Fruit fly (Drosophila melanogaster) whole organism, embryonic: ENCODE data around the gene Nup93-1.

ENCODE experiments used
- CG1024 ChIP-seq: fragments of 200-800 bp; sonication (Bioruptor generic); IDR thresholded peaks from 2 replicates; pipeline ENCODE4 v1.3.6; 2022; ENCODE audit warnings: missing biosample characterization, missing genetic modification characterization
- CG10267 ChIP-seq: fragments of 200-800 bp; sonication (Bioruptor generic); optimal IDR thresholded peaks from 2 replicates; lab custom pipeline; 2018; ENCODE audit warnings: missing biosample characterization, mild to moderate bottlenecking, missing genetic modification characterization, moderate library complexity
- CG11696 ChIP-seq: fragments of 200-800 bp; sonication (Bioruptor generic); IDR thresholded peaks from 2 replicates; pipeline ENCODE4 v1.3.6; 2022; ENCODE audit warnings: missing biosample characterization, missing genetic modification characterization
- CG12659 ChIP-seq: fragments of 200-800 bp; sonication (Bioruptor generic); optimal IDR thresholded peaks from 3 replicates; lab custom pipeline; 2017; ENCODE audit warnings: mild to moderate bottlenecking, missing biosample characterization, missing genetic modification reagents, missing genetic modification characterization
- CG14050 ChIP-seq: fragments of 200-800 bp; sonication (Bioruptor generic); IDR thresholded peaks from 3 replicates; pipeline ENCODE4 v1.3.6; 2022; ENCODE audit warnings: missing biosample characterization, missing genetic modification characterization
- CG2116 ChIP-seq: fragments of 200-800 bp; sonication (Bioruptor generic); optimal IDR thresholded peaks from 3 replicates; lab custom pipeline; 2018; ENCODE audit warnings: missing biosample characterization, mild to moderate bottlenecking, missing genetic modification characterization
- CG30403 ChIP-seq: fragments of 200-800 bp; sonication (Bioruptor generic); optimal IDR thresholded peaks from 3 replicates; lab custom pipeline; 2016; ENCODE audit warnings: missing biosample characterization, missing genetic modification characterization
- CG3065 ChIP-seq: fragments of 200-800 bp; sonication (Bioruptor generic); optimal IDR thresholded peaks from 2 replicates; lab custom pipeline; 2016; ENCODE audit warnings: missing biosample characterization, missing genetic modification characterization
- CG3407 ChIP-seq: fragments of 200-800 bp; sonication (Bioruptor generic); optimal IDR thresholded peaks from 2 replicates; lab custom pipeline; 2018; ENCODE audit warnings: missing biosample characterization, mild to moderate bottlenecking, missing genetic modification characterization
- CG6254 ChIP-seq: fragments of 200-800 bp; sonication (Bioruptor generic); optimal IDR thresholded peaks from 3 replicates; lab custom pipeline; 2017; ENCODE audit warnings: mild to moderate bottlenecking, missing biosample characterization, missing genetic modification reagents, missing genetic modification characterization
- CG6683 ChIP-seq: fragments of 200-800 bp; sonication (Bioruptor generic); optimal IDR thresholded peaks from 2 replicates; lab custom pipeline; 2017; ENCODE audit warnings: missing biosample characterization, mild to moderate bottlenecking, missing genetic modification characterization, missing genetic modification reagents
- CG7786 ChIP-seq: fragments of 200-800 bp; sonication (Bioruptor generic); optimal IDR thresholded peaks from 2 replicates; lab custom pipeline; 2016; ENCODE audit warnings: missing biosample characterization, missing genetic modification characterization
- CG9437 ChIP-seq: fragments of 200-800 bp; sonication (Bioruptor generic); optimal IDR thresholded peaks from 2 replicates; lab custom pipeline; 2018; ENCODE audit warnings: missing biosample characterization, mild to moderate bottlenecking, missing genetic modification characterization
- CG9727 ChIP-seq: fragments of 200-800 bp; sonication (Bioruptor generic); optimal IDR thresholded peaks from 3 replicates; lab custom pipeline; 2017; ENCODE audit warnings: missing biosample characterization, mild to moderate bottlenecking, missing genetic modification characterization
- Dek ChIP-seq: fragments of 200-800 bp; sonication (Bioruptor generic); optimal IDR thresholded peaks from 3 replicates; lab custom pipeline; 2019; ENCODE audit warnings: missing biosample characterization, mild to moderate bottlenecking, missing genetic modification characterization, moderate library complexity
- Drgx ChIP-seq: fragments of 200-800 bp; sonication (Bioruptor generic); IDR thresholded peaks from 2 replicates; pipeline ENCODE4 v1.3.6; 2022; ENCODE audit warnings: missing biosample characterization, missing genetic modification characterization
- GATAe ChIP-seq: fragments of 200-800 bp; sonication (Bioruptor generic); conservative IDR thresholded peaks from 2 replicates; pipeline ENCODE4 v1.3.6; 2022; ENCODE audit warnings: missing biosample characterization, missing genetic modification characterization
- H15 ChIP-seq: fragments of 200-800 bp; sonication (Bioruptor generic); IDR thresholded peaks from 3 replicates; pipeline ENCODE4 v1.3.6; 2022; ENCODE audit warnings: missing biosample characterization, missing genetic modification characterization
- Pdp1 ChIP-seq, 2 experiments: fragments of 200-800 bp; sonication (Bioruptor generic); optimal IDR thresholded peaks; 3 replicates each; lab custom pipeline; 2016; ENCODE audit warnings: missing biosample characterization in 2 of 2, missing genetic modification characterization in 2 of 2, mild to moderate bottlenecking in 1 of 2, moderate library complexity in 1 of 2
- Rx ChIP-seq: fragments of 200-800 bp; sonication (Bioruptor generic); IDR thresholded peaks from 2 replicates; pipeline ENCODE4 v1.3.6; 2022; ENCODE audit warnings: missing biosample characterization, missing genetic modification characterization
- Sry-δ ChIP-seq: fragments of 200-800 bp; sonication (Bioruptor generic); optimal IDR thresholded peaks from 2 replicates; lab custom pipeline; 2016; ENCODE audit warnings: missing biosample characterization, missing genetic modification characterization
- Ssrp ChIP-seq: fragments of 200-800 bp; sonication (Bioruptor generic); optimal IDR thresholded peaks from 2 replicates; lab custom pipeline; 2018; ENCODE audit warnings: missing biosample characterization, mild to moderate bottlenecking, missing genetic modification characterization, moderate library complexity
- Trl ChIP-seq, 3 experiments: fragments of >200 bp in 2 of 3; fragments of 200-800 bp in 1 of 3; sonication (Bioruptor generic) in 1 of 3; optimal IDR thresholded peaks; 2 replicates in 1 of 3; 3 replicates in 2 of 3; lab custom pipeline; 2016 to 2017; ENCODE audit warnings: missing biosample characterization in 1 of 3, missing genetic modification characterization in 1 of 3
- ac ChIP-seq: fragments of 200-800 bp; sonication (Bioruptor generic); optimal IDR thresholded peaks from 3 replicates; lab custom pipeline; 2017; ENCODE audit warnings: missing biosample characterization, mild to moderate bottlenecking, missing genetic modification characterization
- ap ChIP-seq: fragments of 200-800 bp; sonication (Bioruptor generic); IDR thresholded peaks from 2 replicates; pipeline ENCODE4 v1.3.6; 2022; ENCODE audit warnings: missing biosample characterization, missing genetic modification characterization
- ase ChIP-seq: fragments of 200-800 bp; sonication (Bioruptor generic); IDR thresholded peaks from 3 replicates; pipeline ENCODE4 v1.3.6; 2022; ENCODE audit warnings: missing biosample characterization, missing genetic modification characterization
- bigmax ChIP-seq: fragments of 200-800 bp; sonication (Bioruptor generic); optimal IDR thresholded peaks from 2 replicates; lab custom pipeline; 2018; ENCODE audit warnings: missing biosample characterization, mild to moderate bottlenecking, missing genetic modification characterization
- btn ChIP-seq: fragments of 200-800 bp; sonication (Bioruptor generic); optimal IDR thresholded peaks from 2 replicates; lab custom pipeline; 2016; ENCODE audit warnings: missing biosample characterization, missing genetic modification characterization
- chn ChIP-seq: fragments of 200-800 bp; sonication (Bioruptor generic); optimal IDR thresholded peaks from 2 replicates; lab custom pipeline; 2016; ENCODE audit warnings: missing biosample characterization, missing genetic modification characterization
- dmrt11E ChIP-seq: fragments of 200-800 bp; sonication (Bioruptor generic); optimal IDR thresholded peaks from 3 replicates; lab custom pipeline; 2018; ENCODE audit warnings: missing biosample characterization, mild to moderate bottlenecking, missing genetic modification characterization, moderate library complexity
- ewg ChIP-seq: fragments of 200-800 bp; sonication (Bioruptor generic); optimal IDR thresholded peaks from 3 replicates; lab custom pipeline; 2017; ENCODE audit warnings: mild to moderate bottlenecking, missing biosample characterization, missing genetic modification reagents, missing genetic modification characterization
- gce ChIP-seq: fragments of 200-800 bp; sonication (Bioruptor generic); IDR thresholded peaks from 3 replicates; pipeline ENCODE4 v1.3.6; 2022; ENCODE audit warnings: missing biosample characterization, missing genetic modification characterization
- gem ChIP-seq: fragments of 200-800 bp; sonication (Bioruptor generic); optimal IDR thresholded peaks from 2 replicates; lab custom pipeline; 2019; ENCODE audit warnings: missing biosample characterization, mild to moderate bottlenecking, missing genetic modification characterization, moderate library complexity
- gfzf ChIP-seq: fragments of 200-800 bp; sonication (Bioruptor generic); optimal IDR thresholded peaks from 2 replicates; lab custom pipeline; 2016; ENCODE audit warnings: missing biosample characterization, mild to moderate bottlenecking, missing genetic modification characterization, moderate library complexity
- nau ChIP-seq: fragments of 200-800 bp; sonication (Bioruptor generic); optimal IDR thresholded peaks from 3 replicates; lab custom pipeline; 2017; ENCODE audit warnings: missing biosample characterization, mild to moderate bottlenecking, missing genetic modification characterization, missing genetic modification reagents
- odd ChIP-seq: fragments of 200-800 bp; sonication (Bioruptor generic); optimal IDR thresholded peaks from 2 replicates; lab custom pipeline; 2017; ENCODE audit warnings: missing biosample characterization, mild to moderate bottlenecking, missing genetic modification characterization
- pita ChIP-seq: fragments of 200-800 bp; sonication (Bioruptor generic); optimal IDR thresholded peaks from 2 replicates; lab custom pipeline; 2017; ENCODE audit warnings: missing biosample characterization, mild to moderate bottlenecking, missing genetic modification characterization
- repo ChIP-seq: fragments of 200-800 bp; sonication (Bioruptor generic); optimal IDR thresholded peaks from 2 replicates; lab custom pipeline; 2016; ENCODE audit warnings: missing biosample characterization, missing genetic modification characterization
- run ChIP-seq: fragments of 200-800 bp; sonication (Bioruptor generic); optimal IDR thresholded peaks from 3 replicates; lab custom pipeline; 2018; ENCODE audit warnings: missing biosample characterization, mild to moderate bottlenecking, missing genetic modification characterization
- sens ChIP-seq: fragments of 200-800 bp; sonication (Bioruptor generic); peaks from one replicate; lab custom pipeline; 2016; ENCODE audit warnings: missing biosample characterization, missing genetic modification characterization
- sens-2 ChIP-seq: fragments of 200-800 bp; sonication (Bioruptor generic); IDR thresholded peaks from 2 replicates; pipeline ENCODE4 v1.3.6; 2022; ENCODE audit warnings: missing biosample characterization, missing genetic modification characterization
- ssp ChIP-seq: fragments of 200-800 bp; sonication (Bioruptor generic); IDR thresholded peaks from 2 replicates; pipeline ENCODE4 v1.3.6; 2022; ENCODE audit warnings: missing biosample characterization, missing genetic modification characterization
- tio ChIP-seq: fragments of 200-800 bp; sonication (Bioruptor generic); optimal IDR thresholded peaks from 2 replicates; lab custom pipeline; 2017; ENCODE audit warnings: missing biosample characterization, missing genetic modification characterization, inconsistent platforms
- tll ChIP-seq, 2 experiments: fragments of 200-800 bp in 1 of 2; fragments of >200 bp in 1 of 2; sonication (Bioruptor generic) in 1 of 2; optimal IDR thresholded peaks; 2 replicates each; lab custom pipeline; 2017 to 2019; ENCODE audit warnings: missing biosample characterization in 2 of 2, missing genetic modification characterization in 2 of 2, mild to moderate bottlenecking in 1 of 2, moderate library complexity in 1 of 2
- zf30C ChIP-seq: fragments of 200-800 bp; sonication (Bioruptor generic); optimal IDR thresholded peaks from 3 replicates; lab custom pipeline; 2018; ENCODE audit warnings: missing biosample characterization, mild to moderate bottlenecking, missing genetic modification characterization
- zfh1 ChIP-seq: fragments of 200-800 bp; sonication (Bioruptor generic); IDR thresholded peaks from 3 replicates; pipeline ENCODE4 v1.3.6; 2022; ENCODE audit warnings: missing biosample characterization, missing genetic modification characterization

Gene Nup93-1

dm6 chrX:13781739-13782502 lies 40.7 kb upstream of the Nup93-1 start, which contains the start of the genes CtsB and amrt (continued):
- TF ChIP-seq CG3065 (GFP tag; lab: Kevin White, UChicago) (no peak), CG10267 (tag; lab: Kevin White, UChicago) (peak; percentile 26), CG6254 (no peak), CG3407 (GFP tag; lab: Kevin White, UChicago) (no peak), ewg (GFP tag; lab: Kevin White, UChicago) (no peak), run (tag; lab: Kevin White, UChicago) (no peak), zfh1 (no peak), tll (GFP tag; optimal IDR thresholded peaks at IDR 0.05; lab: Kevin White, UChicago) (peak in 1 of 2 experiments; percentile 87), H15 (GFP tag; lab: Robert Waterston, UW) (no peak), CG2116 (GFP tag; lab: Kevin White, UChicago) (peak; percentile 49), sens-2 (GFP tag; lab: Robert Waterston, UW) (no peak), ac (GFP tag; lab: Kevin White, UChicago) (no peak), sens (GFP tag; lab: Kevin White, UChicago) (peak; percentile 92), CG1024 (GFP tag; lab: Robert Waterston, UW) (no peak), gem (tag; lab: Kevin White, UChicago) (peak; percentile 47), CG11696 (GFP tag; lab: Robert Waterston, UW) (no peak), CG6683 (GFP tag; lab: Kevin White, UChicago) (no peak), btn (GFP tag; lab: Kevin White, UChicago) (no peak), ap (no peak), Rx (GFP tag; lab: Robert Waterston, UW) (no peak), Ssrp (tag; lab: Kevin White, UChicago) (peak; percentile 10), dmrt11E (tag; lab: Kevin White, UChicago) (peak; percentile 28), CG9437 (GFP tag; lab: Kevin White, UChicago) (peak; percentile 12), zf30C (GFP tag; lab: Kevin White, UChicago) (no peak), odd (GFP tag; lab: Kevin White, UChicago) (no peak), Drgx (peak; percentile 62), pita (GFP tag; lab: Kevin White, UChicago) (no peak), Pdp1 (GFP tag; optimal IDR thresholded peaks at IDR 0.05; lab: Kevin White, UChicago) (peak; percentile 57 to 61), Trl (optimal IDR thresholded peaks at IDR 0.05; lab: Kevin White, UChicago) (peak in 1 of 2 experiments; percentile 25), Trl (GFP tag; optimal IDR thresholded peaks at IDR 0.05; lab: Kevin White, UChicago) (peak; percentile 65), gfzf (GFP tag; lab: Kevin White, UChicago) (peak; percentile 28), chn (peak; percentile 31), CG12659 (GFP tag; lab: Kevin White, UChicago) (peak; percentile 71), ase (GFP tag; lab: Robert Waterston, UW) (no peak), tio (GFP tag; lab: Kevin White, UChicago) (no peak), ssp (GFP tag; lab: Robert Waterston, UW) (peak; percentile 53; the same call in 1 of the 2 replicates), bigmax (no peak), GATAe (GFP tag; lab: Robert Waterston, UW) (peak; percentile 61; the same call in 1 of the 2 replicates), Dek (tag; lab: Kevin White, UChicago) (peak; percentile 7), gce (GFP tag; lab: Robert Waterston, UW) (no peak), CG9727 (GFP tag; lab: Kevin White, UChicago) (peak; percentile 47), nau (GFP tag; lab: Kevin White, UChicago) (no peak), CG30403 (GFP tag; lab: Kevin White, UChicago) (peak; percentile 62), CG7786 (peak; percentile 50), repo (GFP tag; lab: Kevin White, UChicago) (peak; percentile 29), Sry-δ (peak; percentile 93), CG14050 (GFP tag; lab: Robert Waterston, UW) (no peak)
